Worm (Caenorhabditis elegans) whole organism, young adult: ENCODE measurements around the gene W03H9.1.

Experiments
- B0019.2 ChIP-seq: fragments of 200-800 bp; sonication (Bioruptor generic); conservative IDR thresholded peaks from 2 replicates; pipeline ENCODE4 v1.3.6; 2022; ENCODE audit warnings: missing genetic modification reagents, missing genetic modification characterization, missing compliant biosample characterization
- B0261.1 ChIP-seq: sonication (generic microtip); optimal IDR thresholded peaks from 2 replicates; lab custom pipeline; 2016; ENCODE audit warnings: mild to moderate bottlenecking, missing genetic modification characterization, moderate library complexity, missing compliant biosample characterization
- C06A6.2 ChIP-seq: fragments of 200-800 bp; sonication (Bioruptor generic); conservative IDR thresholded peaks from 2 replicates; pipeline ENCODE4 v1.3.6; 2022; ENCODE audit warnings: missing genetic modification characterization, missing compliant biosample characterization
- C17E4.6 ChIP-seq: fragments of 200-800 bp; sonication (Bioruptor generic); IDR thresholded peaks from 2 replicates; pipeline ENCODE4 v1.3.6; 2022; ENCODE audit warnings: missing genetic modification reagents, missing genetic modification characterization, missing compliant biosample characterization
- F37B4.10 ChIP-seq: fragments of 200-800 bp; sonication (Bioruptor generic); IDR thresholded peaks from 2 replicates; pipeline ENCODE4 v1.3.6; 2022; ENCODE audit warnings: missing genetic modification characterization, missing compliant biosample characterization
- F49E8.2 ChIP-seq: sonication (generic microtip); optimal IDR thresholded peaks from 3 replicates; lab custom pipeline; 2017; ENCODE audit warnings: missing genetic modification characterization, mild to moderate bottlenecking, missing compliant biosample characterization, antibody characterized with exemption, moderate library complexity; ENCODE audit not compliant: insufficient read depth
- F55B11.4 ChIP-seq: sonication (generic microtip); optimal IDR thresholded peaks from 2 replicates; lab custom pipeline; 2016; ENCODE audit warnings: missing compliant biosample characterization, missing genetic modification characterization, borderline replicate concordance; ENCODE audit not compliant: insufficient read depth
- K11D2.4 ChIP-seq: fragments of 200-800 bp; sonication (Bioruptor generic); IDR thresholded peaks from 2 replicates; pipeline ENCODE4 v1.3.6; 2022; ENCODE audit warnings: missing genetic modification reagents, missing genetic modification characterization, missing compliant biosample characterization
- Y79H2A.3 ChIP-seq: fragments of 200-800 bp; sonication (Bioruptor generic); conservative IDR thresholded peaks from 2 replicates; pipeline ENCODE4 v1.3.6; 2022; ENCODE audit warnings: missing genetic modification reagents, missing genetic modification characterization, missing compliant biosample characterization
- ama-1 ChIP-seq, 3 experiments: fragments of 150-350 bp in 1 of 3; sonication (generic microtip) in 2 of 3; optimal IDR thresholded peaks; 2 replicates each; lab custom pipeline; 2014 to 2018; ENCODE audit warnings: missing biosample characterization in 2 of 3, missing genetic modification characterization in 2 of 3, missing genetic modification reagents in 2 of 3
- atf-7 ChIP-seq: sonication (generic microtip); optimal IDR thresholded peaks from 2 replicates; lab custom pipeline; 2017; ENCODE audit warnings: mild to moderate bottlenecking, missing genetic modification characterization, missing compliant biosample characterization
- bed-1 ChIP-seq: fragments of 200-800 bp; sonication (Bioruptor generic); IDR thresholded peaks from 2 replicates; pipeline ENCODE4 v1.3.6; 2022; ENCODE audit warnings: missing genetic modification reagents, missing genetic modification characterization, missing compliant biosample characterization
- ccch-3 ChIP-seq: fragments of 200-800 bp; sonication (Bioruptor generic); optimal IDR thresholded peaks from 2 replicates; lab custom pipeline; 2018; ENCODE audit warnings: mild to moderate bottlenecking, missing genetic modification characterization, missing compliant biosample characterization
- ceh-91 ChIP-seq: fragments of 200-800 bp; sonication (Bioruptor generic); IDR thresholded peaks from 2 replicates; pipeline ENCODE4 v1.3.6; 2022; ENCODE audit warnings: missing genetic modification reagents, missing genetic modification characterization, missing compliant biosample characterization
- chd-7 ChIP-seq: sonication (generic microtip); optimal IDR thresholded peaks from 2 replicates; lab custom pipeline; 2016; ENCODE audit warnings: mild to moderate bottlenecking, missing genetic modification characterization, moderate library complexity, missing compliant biosample characterization
- die-1 ChIP-seq: sonication (generic microtip); optimal IDR thresholded peaks from 2 replicates; lab custom pipeline; 2016; ENCODE audit warnings: missing genotype, mild to moderate bottlenecking, missing genetic modification characterization, missing compliant biosample characterization
- egl-18 ChIP-seq: fragments of 200-800 bp; sonication (Bioruptor generic); IDR thresholded peaks from 2 replicates; pipeline ENCODE4 v1.3.6; 2022; ENCODE audit warnings: missing genetic modification reagents, missing genetic modification characterization, missing compliant biosample characterization
- gei-17 ChIP-seq: fragments of 200-800 bp; sonication (Bioruptor generic); optimal IDR thresholded peaks from 2 replicates; lab custom pipeline; 2018; ENCODE audit warnings: mild to moderate bottlenecking, missing genetic modification characterization, missing compliant biosample characterization
- hlh-12 ChIP-seq: sonication (generic microtip); optimal IDR thresholded peaks from 2 replicates; lab custom pipeline; 2016; ENCODE audit warnings: missing genetic modification characterization, missing compliant biosample characterization
- hmg-1.2 ChIP-seq: fragments of 200-800 bp; sonication (Bioruptor generic); IDR thresholded peaks from 2 replicates; pipeline ENCODE4 v1.3.6; 2022; ENCODE audit warnings: missing genetic modification reagents, missing genetic modification characterization, missing compliant biosample characterization
- hsf-1 ChIP-seq: fragments of 200-800 bp; sonication (Bioruptor generic); IDR thresholded peaks from 2 replicates; pipeline ENCODE4 v1.3.6; 2022; ENCODE audit warnings: missing genetic modification reagents, missing genetic modification characterization, missing compliant biosample characterization
- let-526 ChIP-seq: fragments of 200-800 bp; sonication (Bioruptor generic); IDR thresholded peaks from 2 replicates; pipeline ENCODE4 v1.3.6; 2022; ENCODE audit warnings: missing genetic modification reagents, missing genetic modification characterization, missing compliant biosample characterization
- lin-54 ChIP-seq: fragments of 200-800 bp; sonication (Bioruptor generic); optimal IDR thresholded peaks from 2 replicates; lab custom pipeline; 2018; ENCODE audit warnings: mild to moderate bottlenecking, missing genetic modification characterization, missing compliant biosample characterization
- lsl-1 ChIP-seq: fragments of 200-800 bp; sonication (Bioruptor generic); optimal IDR thresholded peaks from 2 replicates; lab custom pipeline; 2018; ENCODE audit warnings: mild to moderate bottlenecking, missing genetic modification characterization, moderate library complexity, missing compliant biosample characterization
- nhr-120 ChIP-seq: fragments of 200-800 bp; sonication (Bioruptor generic); IDR thresholded peaks from 2 replicates; pipeline ENCODE4 v1.3.6; 2022; ENCODE audit warnings: missing genetic modification characterization, missing compliant biosample characterization
- nhr-179 ChIP-seq: sonication (generic microtip); optimal IDR thresholded peaks from 2 replicates; lab custom pipeline; 2016; ENCODE audit warnings: mild to moderate bottlenecking, missing genetic modification characterization, missing compliant biosample characterization
- nhr-80 ChIP-seq: sonication (generic microtip); optimal IDR thresholded peaks from 2 replicates; lab custom pipeline; 2016; ENCODE audit warnings: missing genetic modification characterization, missing compliant biosample characterization
- repo-1 ChIP-seq: sonication (generic microtip); optimal IDR thresholded peaks from 2 replicates; lab custom pipeline; 2017; ENCODE audit warnings: mild to moderate bottlenecking, missing genetic modification characterization, missing compliant biosample characterization
- sea-2 ChIP-seq: fragments of 200-800 bp; sonication (Bioruptor generic); IDR thresholded peaks from 2 replicates; pipeline ENCODE4 v1.3.6; 2022; ENCODE audit warnings: missing genetic modification characterization, missing compliant biosample characterization
- snpc-4 ChIP-seq, 5 experiments: fragments of 150-350 bp in 1 of 5; sonication (generic microtip) in 4 of 5; optimal IDR thresholded peaks; 2 replicates each; lab custom pipeline; 2014 to 2018; ENCODE audit warnings: missing genetic modification characterization in 5 of 5, missing biosample characterization in 3 of 5, antibody characterized with exemption in 2 of 5, mild to moderate bottlenecking in 2 of 5, missing compliant biosample characterization in 2 of 5, missing genotype in 2 of 5, moderate library complexity in 2 of 5, missing genetic modification reagents in 1 of 5
- somi-1 ChIP-seq: fragments of 200-800 bp; sonication (Bioruptor generic); optimal IDR thresholded peaks from 2 replicates; lab custom pipeline; 2018; ENCODE audit warnings: mild to moderate bottlenecking, missing genetic modification characterization, missing compliant biosample characterization
- tbx-9 ChIP-seq: sonication (generic microtip); optimal IDR thresholded peaks from 2 replicates; lab custom pipeline; 2016; ENCODE audit warnings: borderline replicate concordance, missing genetic modification characterization, inconsistent platforms, missing compliant biosample characterization
- unc-130 ChIP-seq: sonication (generic microtip); optimal IDR thresholded peaks from 2 replicates; lab custom pipeline; 2016; ENCODE audit warnings: missing genetic modification reagents, missing genetic modification characterization, missing compliant biosample characterization
- xnd-1 ChIP-seq: sonication (generic microtip); optimal IDR thresholded peaks from 2 replicates; lab custom pipeline; 2016; ENCODE audit warnings: missing genotype, missing genetic modification reagents, missing genetic modification characterization, missing compliant biosample characterization
- zfh-2 ChIP-seq: fragments of 200-800 bp; sonication (Bioruptor generic); conservative IDR thresholded peaks from 2 replicates; pipeline ENCODE4 v1.3.6; 2022; ENCODE audit warnings: missing genetic modification reagents, missing genetic modification characterization, missing compliant biosample characterization
- ztf-26 ChIP-seq: sonication (generic microtip); optimal IDR thresholded peaks from 2 replicates; lab custom pipeline; 2017; ENCODE audit warnings: missing genetic modification characterization, missing compliant biosample characterization

W03H9.1 gene

DNA sequence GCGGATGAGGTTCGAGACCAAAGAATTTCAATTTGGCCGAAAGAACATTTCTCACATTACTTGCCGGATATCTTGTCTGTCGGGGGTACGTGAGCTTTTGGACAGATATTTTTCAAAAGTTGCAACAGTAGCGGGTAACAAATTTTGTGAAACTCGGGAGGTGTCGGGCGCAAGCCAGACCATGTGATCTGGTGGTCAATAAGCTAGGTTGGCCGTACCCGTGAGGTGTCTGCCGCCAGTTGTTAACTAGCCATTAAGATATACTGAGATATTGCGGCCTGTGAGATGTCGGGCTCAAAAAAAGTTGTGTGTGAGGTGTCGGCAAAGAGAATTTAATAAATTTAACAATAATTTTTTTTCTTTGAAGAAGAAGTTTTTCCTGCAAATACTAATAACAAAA is 31.5 kb downstream of the W03H9.1 start:
- TF ChIP-seq unc-130 (GFP tag; lab: Kevin White, UChicago), result no peak
- TF ChIP-seq snpc-4 (GFP tag; optimal IDR thresholded peaks at IDR 0.05; lab: Kevin White, UChicago), result no peak
- peak in 2 of 4 experiments; percentile 29 to 58 for TF ChIP-seq snpc-4 (tag; optimal IDR thresholded peaks at IDR 0.05; lab: Kevin White, UChicago)

- no peak for TF ChIP-seq C06A6.2 (GFP tag; lab: Robert Waterston, UW)
- TF ChIP-seq hmg-1.2, result no peak
- no peak for TF ChIP-seq snpc-4 (GFP tag; optimal IDR thresholded peaks at IDR 0.05; lab: Kevin White, UChicago)
- no peak for TF ChIP-seq snpc-4 (tag; optimal IDR thresholded peaks at IDR 0.05; lab: Kevin White, UChicago)
- no peak for TF ChIP-seq Y79H2A.3 (GFP tag; lab: Robert Waterston, UW)
- no peak for TF ChIP-seq F49E8.2 (tag; lab: Kevin White, UChicago)
- no peak for TF ChIP-seq K11D2.4 (GFP tag; lab: Robert Waterston, UW)
- TF ChIP-seq nhr-120, result no peak
Observed at ce11 chrII:14112842-14113241, 37.1 kb downstream of the W03H9.1 start.

- no peak for TF ChIP-seq B0019.2 (GFP tag; lab: Robert Waterston, UW)
- no peak for TF ChIP-seq ceh-91 (GFP tag; lab: Robert Waterston, UW)
- no peak for TF ChIP-seq lsl-1 (GFP tag; lab: Kevin White, UChicago)
- no peak for TF ChIP-seq let-526 (GFP tag; lab: Robert Waterston, UW)
- no peak for TF ChIP-seq lin-54 (GFP tag; lab: Kevin White, UChicago)
- TF ChIP-seq atf-7 (tag; lab: Kevin White, UChicago), result no peak
Observed at ce11 chrII:14109184-14109664, 40.7 kb downstream of the W03H9.1 start, which contains the start of gene cpg-7. Gene cpg-7 (minus strand): TSS chrII:14109234.

DNA sequence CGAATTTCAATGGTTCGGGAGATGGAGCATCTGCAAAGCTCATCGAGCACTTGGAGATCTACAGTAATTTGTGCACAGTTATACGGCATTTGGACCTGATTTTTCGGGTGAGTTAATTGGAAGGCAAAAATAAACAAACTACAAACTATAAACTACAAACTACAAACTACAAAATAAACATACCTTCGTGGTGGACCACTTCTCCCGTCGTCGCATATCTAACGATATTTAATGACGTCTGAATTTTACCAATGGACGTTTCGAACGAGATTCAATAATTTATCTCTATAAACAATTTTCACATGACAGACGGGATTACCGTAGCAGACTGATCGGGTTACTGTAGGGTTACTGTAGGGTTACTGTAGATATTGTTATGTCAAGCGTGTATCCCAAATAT is 43.8 kb downstream of the W03H9.1 start:
- no peak for TF ChIP-seq somi-1
- TF ChIP-seq zfh-2, result no peak
- TF ChIP-seq die-1 (tag; lab: Kevin White, UChicago), result no peak
- no peak for TF ChIP-seq ztf-26 (tag; lab: Kevin White, UChicago)
- no peak for TF ChIP-seq bed-1 (GFP tag; lab: Robert Waterston, UW)
- no peak for TF ChIP-seq ama-1 (optimal IDR thresholded peaks at IDR 0.05; lab: Kevin White, UChicago)
- no peak for TF ChIP-seq ama-1 (GFP tag; optimal IDR thresholded peaks at IDR 0.05; lab: Kevin White, UChicago)
- TF ChIP-seq B0261.1 (tag; lab: Kevin White, UChicago), result no peak
- no peak for TF ChIP-seq nhr-80 (tag; lab: Kevin White, UChicago)
- no peak for TF ChIP-seq K11D2.4 (GFP tag; lab: Robert Waterston, UW)
- TF ChIP-seq xnd-1, result no peak
- no peak for TF ChIP-seq B0019.2 (GFP tag; lab: Robert Waterston, UW)
- TF ChIP-seq sea-2 (GFP tag; lab: Robert Waterston, UW), result no peak
- no peak for TF ChIP-seq gei-17 (GFP tag; lab: Kevin White, UChicago)
- no peak for TF ChIP-seq ccch-3 (GFP tag; lab: Kevin White, UChicago)
- TF ChIP-seq nhr-179 (tag; lab: Kevin White, UChicago), result no peak
- TF ChIP-seq F37B4.10, result no peak
- TF ChIP-seq C17E4.6 (GFP tag; lab: Robert Waterston, UW), result no peak

- TF ChIP-seq chd-7 (tag; lab: Kevin White, UChicago), result no peak
- no peak for TF ChIP-seq hsf-1
- TF ChIP-seq F55B11.4 (tag; lab: Kevin White, UChicago), result no peak
- no peak for TF ChIP-seq hlh-12 (tag; lab: Kevin White, UChicago)
- TF ChIP-seq sea-2 (GFP tag; lab: Robert Waterston, UW), result no peak
- no peak for TF ChIP-seq lin-54 (GFP tag; lab: Kevin White, UChicago)
- no peak for TF ChIP-seq egl-18
- no peak for TF ChIP-seq tbx-9
- no peak for TF ChIP-seq gei-17 (GFP tag; lab: Kevin White, UChicago)
- no peak for TF ChIP-seq repo-1 (tag; lab: Kevin White, UChicago)
Observed at ce11 chrII:14104470-14104869, 45.5 kb downstream of the W03H9.1 start, which contains the start of gene gur-4. Gene gur-4 (plus strand): TSS chrII:14104770.
